Fruit fly (Drosophila melanogaster) whole organism, adult: ENCODE results near the gene CG6015.

ENCODE experiments used
- CG11617 ChIP-seq: fragments of 200-800 bp; sonication (Bioruptor generic); optimal IDR thresholded peaks from 2 replicates; lab custom pipeline; 2017; ENCODE audit warnings: mild to moderate bottlenecking, missing biosample characterization, missing genetic modification reagents, missing genetic modification characterization
- CG12768 ChIP-seq: fragments of 200-800 bp; sonication (Bioruptor generic); optimal IDR thresholded peaks from 2 replicates; lab custom pipeline; 2017; ENCODE audit warnings: missing biosample characterization, missing genetic modification characterization, mild to moderate bottlenecking, moderate library complexity, missing genetic modification reagents
- CG5204 ChIP-seq: fragments of 200-800 bp; sonication (Bioruptor generic); optimal IDR thresholded peaks from 2 replicates; lab custom pipeline; 2016; ENCODE audit warnings: missing biosample characterization, missing genetic modification characterization
- CG7045 ChIP-seq: fragments of 200-800 bp; sonication (Bioruptor generic); optimal IDR thresholded peaks from 2 replicates; lab custom pipeline; 2017; ENCODE audit warnings: missing biosample characterization, mild to moderate bottlenecking, missing genetic modification characterization
- CG7101 ChIP-seq: fragments of 200-800 bp; sonication (Bioruptor generic); optimal IDR thresholded peaks from 2 replicates; lab custom pipeline; 2018; ENCODE audit warnings: missing biosample characterization, mild to moderate bottlenecking, missing genetic modification characterization, moderate library complexity
- Clk ChIP-seq: fragments of 200-800 bp; sonication (Bioruptor generic); optimal IDR thresholded peaks from 2 replicates; lab custom pipeline; 2017; ENCODE audit warnings: missing biosample characterization, missing genetic modification characterization
- cic ChIP-seq: fragments of 200-800 bp; sonication (Bioruptor generic); optimal IDR thresholded peaks from 2 replicates; lab custom pipeline; 2017; ENCODE audit warnings: missing biosample characterization, mild to moderate bottlenecking, missing genetic modification characterization, moderate library complexity
- ovo ChIP-seq: fragments of 200-800 bp; sonication (Bioruptor generic); optimal IDR thresholded peaks from 2 replicates; lab custom pipeline; 2016; ENCODE audit warnings: missing biosample characterization, missing genetic modification characterization
- pad ChIP-seq: fragments of 200-800 bp; sonication (Bioruptor generic); optimal IDR thresholded peaks from 3 replicates; lab custom pipeline; 2017; ENCODE audit warnings: missing biosample characterization, missing genetic modification characterization, mild to moderate bottlenecking, moderate library complexity, missing genetic modification reagents
- tj ChIP-seq: fragments of 200-800 bp; sonication (Bioruptor generic); optimal IDR thresholded peaks from 3 replicates; lab custom pipeline; 2017; ENCODE audit warnings: missing biosample characterization, mild to moderate bottlenecking, missing genetic modification characterization, moderate library complexity
- toe ChIP-seq: fragments of 200-800 bp; sonication (Bioruptor generic); optimal IDR thresholded peaks from 2 replicates; lab custom pipeline; 2016; ENCODE audit warnings: missing biosample characterization, missing genetic modification characterization

DNA sequence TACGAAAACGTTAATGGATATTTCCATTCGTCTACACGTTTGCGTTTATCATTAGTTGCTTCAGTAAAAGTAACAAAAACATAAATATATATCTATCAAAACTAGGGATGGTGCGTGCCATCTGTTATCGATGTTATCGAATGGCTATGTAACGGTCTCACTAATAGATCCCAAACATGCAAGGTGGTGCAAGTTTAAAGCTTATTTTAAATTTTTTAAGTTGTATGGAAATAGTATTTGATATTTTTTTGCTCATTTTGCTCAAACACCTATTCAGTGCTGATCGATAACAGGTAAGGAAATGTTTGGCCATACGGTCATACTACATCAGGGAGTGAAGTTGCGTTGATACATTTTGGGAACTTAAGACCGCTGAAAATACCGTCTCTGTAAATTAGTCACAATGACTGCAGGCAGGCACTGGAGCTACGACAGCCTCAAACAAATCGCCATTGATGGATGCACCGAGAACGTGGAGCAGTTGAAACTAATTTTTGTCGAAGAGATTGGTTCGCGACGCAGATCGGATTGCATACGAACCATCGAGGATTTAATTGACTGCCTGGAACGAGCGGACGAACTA lies at the start of gene CG6015, which contains the start of the genes CG45099, pit and Fadd:
- TF ChIP-seq pad (GFP tag; lab: Kevin White, UChicago) (no peak), CG5204 (GFP tag; lab: Kevin White, UChicago) (no peak), CG7045 (GFP tag; lab: Kevin White, UChicago) (no peak), CG12768 (GFP tag; lab: Kevin White, UChicago) (no peak), toe (GFP tag; lab: Kevin White, UChicago) (no peak), Clk (GFP tag; lab: Kevin White, UChicago) (no peak), ovo (GFP tag; lab: Kevin White, UChicago) (no peak), tj (GFP tag; lab: Kevin White, UChicago) (no peak), CG7101 (tag; lab: Kevin White, UChicago) (peak; percentile 17), CG11617 (GFP tag; lab: Kevin White, UChicago) (peak; percentile 50), cic (GFP tag; lab: Kevin White, UChicago) (peak; percentile 1)
